Fruit fly (Drosophila melanogaster) whole organism, embryonic: ENCODE results near the gene hdly.

Experiments used
- Atf3 ChIP-seq: fragments of 200-800 bp; sonication (Bioruptor generic); optimal IDR thresholded peaks from 3 replicates; lab custom pipeline; 2016; ENCODE audit warnings: missing biosample characterization, missing genetic modification characterization
- CG1024 ChIP-seq: fragments of 200-800 bp; sonication (Bioruptor generic); IDR thresholded peaks from 2 replicates; pipeline ENCODE4 v1.3.6; 2022; ENCODE audit warnings: missing biosample characterization, missing genetic modification characterization
- CG10267 ChIP-seq: fragments of 200-800 bp; sonication (Bioruptor generic); optimal IDR thresholded peaks from 2 replicates; lab custom pipeline; 2018; ENCODE audit warnings: missing biosample characterization, mild to moderate bottlenecking, missing genetic modification characterization, moderate library complexity
- CG10543 ChIP-seq: fragments of 200-800 bp; sonication (Bioruptor generic); optimal IDR thresholded peaks from 3 replicates; lab custom pipeline; 2017; ENCODE audit warnings: missing biosample characterization, mild to moderate bottlenecking, missing genetic modification characterization, moderate library complexity
- CG11085 ChIP-seq: fragments of 200-800 bp; sonication (Bioruptor generic); IDR thresholded peaks from 2 replicates; pipeline ENCODE4 v1.3.6; 2022; ENCODE audit warnings: missing biosample characterization, missing genetic modification characterization
- CG11504 ChIP-seq: fragments of 200-800 bp; sonication (Bioruptor generic); optimal IDR thresholded peaks from 3 replicates; lab custom pipeline; 2019; ENCODE audit warnings: missing biosample characterization, mild to moderate bottlenecking, missing genetic modification characterization, moderate library complexity
- CG12744 ChIP-seq: fragments of 200-800 bp; sonication (Bioruptor generic); optimal IDR thresholded peaks from 2 replicates; lab custom pipeline; 2016; ENCODE audit warnings: missing biosample characterization, missing genetic modification characterization
- CG14441 ChIP-seq: fragments of 200-800 bp; sonication (Bioruptor generic); IDR thresholded peaks from 2 replicates; pipeline ENCODE4 v1.3.6; 2022; ENCODE audit warnings: missing biosample characterization, missing genetic modification characterization
- CG1602 ChIP-seq: fragments of 200-800 bp; sonication (Bioruptor generic); optimal IDR thresholded peaks from 3 replicates; lab custom pipeline; 2016; ENCODE audit warnings: missing biosample characterization, missing genetic modification characterization
- CG1603 ChIP-seq: fragments of 200-800 bp; sonication (Bioruptor generic); optimal IDR thresholded peaks from 2 replicates; lab custom pipeline; 2019; ENCODE audit warnings: missing biosample characterization, mild to moderate bottlenecking, missing genetic modification characterization, moderate library complexity
- CG2678 ChIP-seq: fragments of 200-800 bp; sonication (Bioruptor generic); optimal IDR thresholded peaks from 3 replicates; lab custom pipeline; 2019; ENCODE audit warnings: missing biosample characterization, mild to moderate bottlenecking, missing genetic modification characterization, moderate library complexity
- CG4404 ChIP-seq: fragments of 200-800 bp; sonication (Bioruptor generic); IDR thresholded peaks from 2 replicates; pipeline ENCODE4 v1.3.6; 2022; ENCODE audit warnings: missing biosample characterization, missing genetic modification characterization
- CG6683 ChIP-seq: fragments of 200-800 bp; sonication (Bioruptor generic); optimal IDR thresholded peaks from 2 replicates; lab custom pipeline; 2017; ENCODE audit warnings: missing biosample characterization, mild to moderate bottlenecking, missing genetic modification characterization, missing genetic modification reagents
- CG6813 ChIP-seq: fragments of 200-800 bp; sonication (Bioruptor generic); optimal IDR thresholded peaks from 2 replicates; lab custom pipeline; 2017; ENCODE audit warnings: missing biosample characterization, missing genetic modification characterization, mild to moderate bottlenecking, moderate library complexity, missing genetic modification reagents
- CG6854 ChIP-seq: fragments of 200-800 bp; sonication (Bioruptor generic); optimal IDR thresholded peaks from 3 replicates; lab custom pipeline; 2017; ENCODE audit warnings: missing biosample characterization, mild to moderate bottlenecking, missing genetic modification characterization
- CG7928 ChIP-seq: fragments of 200-800 bp; sonication (Bioruptor generic); optimal IDR thresholded peaks from 2 replicates; lab custom pipeline; 2017; ENCODE audit warnings: missing biosample characterization, mild to moderate bottlenecking, missing genetic modification characterization
- CG8290 ChIP-seq, 3 experiments: fragments of 200-800 bp; sonication (Bioruptor generic); optimal IDR thresholded peaks; 2 replicates each; lab custom pipeline; 2016 to 2019; ENCODE audit warnings: missing biosample characterization in 3 of 3, missing genetic modification characterization in 3 of 3, mild to moderate bottlenecking in 2 of 3, moderate library complexity in 1 of 3
- CG8388 ChIP-seq: fragments of 200-800 bp; sonication (Bioruptor generic); optimal IDR thresholded peaks from 2 replicates; lab custom pipeline; 2019; ENCODE audit warnings: missing biosample characterization, mild to moderate bottlenecking, missing genetic modification characterization, moderate library complexity
- CG9876 ChIP-seq: fragments of 200-800 bp; sonication (Bioruptor generic); optimal IDR thresholded peaks from 2 replicates; lab custom pipeline; 2016; ENCODE audit warnings: missing biosample characterization, missing genetic modification characterization
- CG9932 ChIP-seq: fragments of 200-800 bp; sonication (Bioruptor generic); IDR thresholded peaks from 2 replicates; pipeline ENCODE4 v1.3.6; 2022; ENCODE audit warnings: missing biosample characterization, missing genetic modification characterization
- Deaf1 ChIP-seq: fragments of 200-800 bp; optimal IDR thresholded peaks from 3 replicates; lab custom pipeline; 2019; ENCODE audit warnings: missing biosample characterization, mild to moderate bottlenecking, missing genetic modification characterization, moderate library complexity
- Dip3 ChIP-seq: fragments of 200-800 bp; sonication (Bioruptor generic); optimal IDR thresholded peaks from 3 replicates; lab custom pipeline; 2016; ENCODE audit warnings: missing biosample characterization, missing genetic modification characterization
- MESR4 ChIP-seq: fragments of 200-800 bp; sonication (Bioruptor generic); optimal IDR thresholded peaks from 2 replicates; lab custom pipeline; 2018; ENCODE audit warnings: missing biosample characterization, mild to moderate bottlenecking, missing genetic modification characterization, moderate library complexity
- Med ChIP-seq: fragments of 200-800 bp; sonication (Bioruptor generic); peaks from one replicate; lab custom pipeline; 2016; ENCODE audit warnings: missing biosample characterization, missing genetic modification characterization, mild to moderate bottlenecking, inconsistent platforms, moderate library complexity
- Nf-YA ChIP-seq: fragments of 200-800 bp; sonication (Bioruptor generic); IDR thresholded peaks from 2 replicates; pipeline ENCODE4 v1.3.6; 2022; ENCODE audit warnings: missing biosample characterization, missing genetic modification characterization
- Pdp1 ChIP-seq, 2 experiments: fragments of 200-800 bp; sonication (Bioruptor generic); optimal IDR thresholded peaks; 3 replicates each; lab custom pipeline; 2016; ENCODE audit warnings: missing biosample characterization in 2 of 2, missing genetic modification characterization in 2 of 2, mild to moderate bottlenecking in 1 of 2, moderate library complexity in 1 of 2
- Stat92E ChIP-seq, 3 experiments: fragments of >200 bp in 2 of 3; fragments of 200-800 bp in 1 of 3; sonication (Bioruptor generic) in 1 of 3; optimal IDR thresholded peaks; 2 replicates each; lab custom pipeline; 2017 to 2019; ENCODE audit warnings: missing biosample characterization in 3 of 3, missing genetic modification characterization in 3 of 3, mild to moderate bottlenecking in 1 of 3, moderate library complexity in 1 of 3
- Xbp1 ChIP-seq: fragments of 200-800 bp; sonication (Bioruptor generic); optimal IDR thresholded peaks from 3 replicates; lab custom pipeline; 2016; ENCODE audit warnings: missing biosample characterization, mild to moderate bottlenecking, missing genetic modification characterization
- abd-A ChIP-seq: fragments of 200-800 bp; sonication (Bioruptor generic); optimal IDR thresholded peaks from 3 replicates; lab custom pipeline; 2019; ENCODE audit warnings: missing biosample characterization, mild to moderate bottlenecking, missing genetic modification characterization, moderate library complexity
- btn ChIP-seq: fragments of 200-800 bp; sonication (Bioruptor generic); optimal IDR thresholded peaks from 2 replicates; lab custom pipeline; 2016; ENCODE audit warnings: missing biosample characterization, missing genetic modification characterization
- chinmo ChIP-seq: fragments of 200-800 bp; sonication (Bioruptor generic); IDR thresholded peaks from 4 replicates; pipeline ENCODE4 v1.3.6; 2022; ENCODE audit warnings: missing biosample characterization, missing genetic modification characterization; ENCODE audit not compliant: partially characterized antibody
- dati ChIP-seq: fragments of 200-800 bp; sonication (Bioruptor generic); IDR thresholded peaks from 2 replicates; pipeline ENCODE4 v1.3.6; 2022; ENCODE audit warnings: missing biosample characterization, missing genetic modification characterization
- dm ChIP-seq: fragments of 200-800 bp; sonication (Bioruptor generic); optimal IDR thresholded peaks from 3 replicates; lab custom pipeline; 2016; ENCODE audit warnings: missing biosample characterization, missing genetic modification characterization
- dmrt11E ChIP-seq: fragments of 200-800 bp; sonication (Bioruptor generic); optimal IDR thresholded peaks from 3 replicates; lab custom pipeline; 2018; ENCODE audit warnings: missing biosample characterization, mild to moderate bottlenecking, missing genetic modification characterization, moderate library complexity
- dpn ChIP-seq, 2 experiments: fragments of 200-800 bp; sonication (Bioruptor generic); optimal IDR thresholded peaks; 3 replicates each; lab custom pipeline; 2016; ENCODE audit warnings: missing biosample characterization in 2 of 2, missing genetic modification characterization in 2 of 2
- dysf ChIP-seq: fragments of 200-800 bp; sonication (Bioruptor generic); IDR thresholded peaks from 3 replicates; pipeline ENCODE4 v1.3.6; 2022; ENCODE audit warnings: missing biosample characterization, missing genetic modification characterization
- fd3F ChIP-seq: fragments of 200-800 bp; sonication (Bioruptor generic); optimal IDR thresholded peaks from 2 replicates; lab custom pipeline; 2018; ENCODE audit warnings: missing biosample characterization, mild to moderate bottlenecking, missing genetic modification characterization, moderate library complexity
- lmd ChIP-seq: fragments of 200-800 bp; sonication (Bioruptor generic); IDR thresholded peaks from 2 replicates; pipeline ENCODE4 v1.3.6; 2022; ENCODE audit warnings: missing biosample characterization, missing genetic modification characterization
- mam ChIP-seq: fragments of 200-800 bp; sonication (Bioruptor generic); optimal IDR thresholded peaks from 3 replicates; lab custom pipeline; 2016; ENCODE audit warnings: missing biosample characterization, missing genetic modification characterization
- odd ChIP-seq: fragments of 200-800 bp; sonication (Bioruptor generic); optimal IDR thresholded peaks from 2 replicates; lab custom pipeline; 2017; ENCODE audit warnings: missing biosample characterization, mild to moderate bottlenecking, missing genetic modification characterization
- pita ChIP-seq: fragments of 200-800 bp; sonication (Bioruptor generic); optimal IDR thresholded peaks from 2 replicates; lab custom pipeline; 2017; ENCODE audit warnings: missing biosample characterization, mild to moderate bottlenecking, missing genetic modification characterization
- rib ChIP-seq: fragments of 200-800 bp; sonication (Bioruptor generic); IDR thresholded peaks from 2 replicates; pipeline ENCODE4 v1.3.6; 2022; ENCODE audit warnings: missing biosample characterization, missing genetic modification characterization
- scrt ChIP-seq: fragments of 200-800 bp; sonication (Bioruptor generic); optimal IDR thresholded peaks from 2 replicates; lab custom pipeline; 2018; ENCODE audit warnings: missing biosample characterization, mild to moderate bottlenecking, missing genetic modification characterization, moderate library complexity
- sqz ChIP-seq: fragments of 200-800 bp; sonication (Bioruptor generic); optimal IDR thresholded peaks from 3 replicates; lab custom pipeline; 2018; ENCODE audit warnings: missing biosample characterization, mild to moderate bottlenecking, missing genetic modification characterization
- sug ChIP-seq: fragments of 200-800 bp; optimal IDR thresholded peaks from 2 replicates; lab custom pipeline; 2019; ENCODE audit warnings: missing biosample characterization, mild to moderate bottlenecking, missing genetic modification characterization, moderate library complexity
- unpg ChIP-seq: fragments of 200-800 bp; sonication (Bioruptor generic); optimal IDR thresholded peaks from 3 replicates; lab custom pipeline; 2018; ENCODE audit warnings: missing biosample characterization, mild to moderate bottlenecking, missing genetic modification characterization, moderate library complexity
- vvl ChIP-seq: fragments of 200-800 bp; sonication (Bioruptor generic); IDR thresholded peaks from 2 replicates; pipeline ENCODE4 v1.3.6; 2022; ENCODE audit warnings: missing biosample characterization, missing genetic modification characterization
- zf30C ChIP-seq: fragments of 200-800 bp; sonication (Bioruptor generic); optimal IDR thresholded peaks from 3 replicates; lab custom pipeline; 2018; ENCODE audit warnings: missing biosample characterization, mild to moderate bottlenecking, missing genetic modification characterization

The hdly gene

DNA sequence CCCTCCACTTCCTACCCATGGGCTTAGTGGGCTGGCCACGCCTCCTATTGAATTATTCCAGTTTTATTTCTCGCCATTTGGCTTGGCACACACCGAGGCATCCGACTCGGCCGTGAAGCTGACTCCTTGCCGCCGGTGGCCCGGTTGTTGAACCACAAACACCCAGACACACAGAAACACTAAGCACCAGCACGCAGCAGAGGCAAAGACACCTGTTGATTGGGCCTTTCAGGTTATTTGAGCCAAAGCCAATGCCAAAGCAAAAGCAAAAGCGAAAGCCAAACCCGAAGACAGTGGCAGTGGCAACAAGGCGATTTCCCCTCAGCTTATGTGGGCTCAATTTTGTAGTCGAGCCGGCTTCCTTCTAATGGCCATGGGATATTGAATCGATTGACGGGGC lies 32.7 kb downstream of the hdly start:
- TF ChIP-seq CG12744 (no peak), CG10543 (GFP tag; lab: Kevin White, UChicago) (peak; percentile 16), dm (GFP tag; lab: Kevin White, UChicago) (no peak), CG4404 (GFP tag; lab: Robert Waterston, UW) (no peak), CG7928 (GFP tag; lab: Kevin White, UChicago) (no peak), Atf3 (GFP tag; lab: Kevin White, UChicago) (no peak), abd-A (tag; lab: Kevin White, UChicago) (peak; percentile 87), CG1602 (GFP tag; lab: Kevin White, UChicago) (no peak), Deaf1 (tag; lab: Kevin White, UChicago) (peak; percentile 33), rib (GFP tag; lab: Robert Waterston, UW) (no peak), scrt (GFP tag; lab: Kevin White, UChicago) (peak; percentile 94), chinmo (GFP tag; lab: Robert Waterston, UW) (0 out of 4 replicates have a peak, but pooled peaks have one; percentile 59), Med (GFP tag; lab: Kevin White, UChicago) (peak; percentile 48)
- TF ChIP-seq, all 482 proteins: peak for 6

DNA sequence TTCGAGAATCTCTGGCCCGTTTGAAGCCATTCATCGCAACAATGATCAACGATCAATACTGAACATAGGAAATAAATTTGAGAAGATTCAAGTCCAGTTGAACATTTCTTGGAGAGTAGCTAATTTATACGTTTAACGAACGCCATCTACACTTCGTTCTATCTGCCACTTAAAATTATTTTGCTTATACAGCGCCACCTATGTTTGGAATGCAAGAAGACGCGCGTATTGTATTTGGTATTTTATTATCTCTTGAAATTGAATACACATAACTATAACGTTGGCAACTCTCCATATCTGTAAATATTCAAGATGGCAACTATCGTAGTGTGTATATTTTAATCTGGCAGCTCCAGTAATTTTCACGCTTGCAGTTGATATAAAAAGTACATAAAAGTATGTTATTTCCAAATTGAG lies 33.9 kb downstream of the hdly start:
- TF ChIP-seq CG1603 (tag; lab: Kevin White, UChicago): peak; percentile 72
- TF ChIP-seq sug (tag; lab: Kevin White, UChicago): peak; percentile 41
- TF ChIP-seq dm (GFP tag; lab: Kevin White, UChicago): no peak
- peak; percentile 63 for TF ChIP-seq CG8290 (GFP tag; optimal IDR thresholded peaks at IDR 0.05; lab: Kevin White, UChicago)
- TF ChIP-seq CG8290 (tag; optimal IDR thresholded peaks at IDR 0.05; lab: Kevin White, UChicago): peak in 1 of 2 experiments; percentile 90
- TF ChIP-seq dpn (GFP tag; optimal IDR thresholded peaks at IDR 0.05; lab: Kevin White, UChicago): peak; percentile 46 to 57
- peak; percentile 82 for TF ChIP-seq vvl (GFP tag; lab: Robert Waterston, UW)
- peak; percentile 56 for TF ChIP-seq CG10267 (tag; lab: Kevin White, UChicago)
- peak; percentile 68 for TF ChIP-seq CG9932 (GFP tag; lab: Robert Waterston, UW)
- peak; percentile 34; the same call in 1 of the 2 replicates for TF ChIP-seq CG14441 (GFP tag; lab: Robert Waterston, UW)
- peak; percentile 27 for TF ChIP-seq CG11504 (tag; lab: Kevin White, UChicago)
- peak; percentile 23 for TF ChIP-seq Dip3 (GFP tag; lab: Kevin White, UChicago)
- no peak for TF ChIP-seq CG4404 (GFP tag; lab: Robert Waterston, UW)
- TF ChIP-seq pita (GFP tag; lab: Kevin White, UChicago): peak; percentile 80
- no peak for TF ChIP-seq CG1024
- no peak for TF ChIP-seq btn (GFP tag; lab: Kevin White, UChicago)
- no peak for TF ChIP-seq CG11085
- TF ChIP-seq CG6683 (GFP tag; lab: Kevin White, UChicago): no peak
- peak; percentile 47 for TF ChIP-seq mam (GFP tag; lab: Kevin White, UChicago)
- peak; percentile 49 for TF ChIP-seq CG9876
- peak; percentile 65 for TF ChIP-seq Xbp1 (GFP tag; lab: Kevin White, UChicago)
- peak; percentile 31; the same call in 1 of the 2 replicates for TF ChIP-seq Nf-YA (GFP tag; lab: Robert Waterston, UW)
- no peak for TF ChIP-seq zf30C (GFP tag; lab: Kevin White, UChicago)
- no peak for TF ChIP-seq CG2678
- no peak for TF ChIP-seq odd (GFP tag; lab: Kevin White, UChicago)
- TF ChIP-seq lmd: peak; percentile 63
- peak; percentile 56 for TF ChIP-seq dysf (GFP tag; lab: Robert Waterston, UW)
- no peak for TF ChIP-seq dmrt11E (tag; lab: Kevin White, UChicago)
- no peak for TF ChIP-seq dati (GFP tag; lab: Robert Waterston, UW)
- TF ChIP-seq MESR4 (GFP tag; lab: Kevin White, UChicago): no peak
- TF ChIP-seq CG6813 (GFP tag; lab: Kevin White, UChicago): no peak
- TF ChIP-seq Stat92E (GFP tag; optimal IDR thresholded peaks at IDR 0.05; lab: Kevin White, UChicago): no peak
- TF ChIP-seq CG6854 (GFP tag; lab: Kevin White, UChicago): no peak
- no peak for TF ChIP-seq sqz (GFP tag; lab: Kevin White, UChicago)
- no peak for TF ChIP-seq fd3F
- no peak for TF ChIP-seq unpg (GFP tag; lab: Kevin White, UChicago)
- peak in 1 of 2 experiments; percentile 53 for TF ChIP-seq Pdp1 (GFP tag; optimal IDR thresholded peaks at IDR 0.05; lab: Kevin White, UChicago)
- TF ChIP-seq CG8388: no peak
